1 fruit fly cellular context compared by ENCODE assay signal in genomic region chr2L:12194858-12195257, dm6.
A peak's percentile ranks its signal among the peaks of the same experiment; 100 is the strongest.
TF ChIP-seq lines count a peak whose summit lies in the region.

No protein-coding gene starts in this region.

TF ChIP-seq in whole organism, embryonic, 481 proteins besides CTCF, POLR2A, EP300 and RAD21 (continued from another document):
- TF ChIP-seq Eip74EF (GFP tag; optimal IDR thresholded peaks at IDR 0.05; lab: Kevin White, UChicago): no peak
- no peak for TF ChIP-seq CG6254 (GFP tag; optimal IDR thresholded peaks at IDR 0.05; lab: Kevin White, UChicago)
- TF ChIP-seq otp (GFP tag; IDR thresholded peaks at IDR 0.05; lab: Robert Waterston, UW): no peak
- TF ChIP-seq CG15696 (tag; optimal IDR thresholded peaks at IDR 0.05; lab: Kevin White, UChicago): peak; percentile 30
- TF ChIP-seq run (tag; optimal IDR thresholded peaks at IDR 0.05; lab: Kevin White, UChicago): no peak
- no peak for TF ChIP-seq Gsc (GFP tag; IDR thresholded peaks at IDR 0.05; lab: Robert Waterston, UW)
- TF ChIP-seq CG5245 (GFP tag; optimal IDR thresholded peaks at IDR 0.05; lab: Kevin White, UChicago): no peak
- no peak for TF ChIP-seq Side (GFP tag; optimal IDR thresholded peaks at IDR 0.05; lab: Kevin White, UChicago)
- TF ChIP-seq H15 (GFP tag; IDR thresholded peaks at IDR 0.05; lab: Robert Waterston, UW): 0 out of 3 replicates have a peak, but pooled peaks have one; percentile 47
- TF ChIP-seq fd64A (GFP tag; optimal IDR thresholded peaks at IDR 0.05; lab: Kevin White, UChicago): peak; percentile 20
- TF ChIP-seq pho (GFP tag; optimal IDR thresholded peaks at IDR 0.05; lab: Kevin White, UChicago): no peak
- no peak for TF ChIP-seq lov (optimal IDR thresholded peaks at IDR 0.05; lab: Kevin White, UChicago)
- 0 out of 3 replicates have a peak, but pooled peaks have one; percentile 40 for TF ChIP-seq lov (GFP tag; IDR thresholded peaks at IDR 0.05; lab: Robert Waterston, UW)
- TF ChIP-seq pan (optimal IDR thresholded peaks at IDR 0.05; lab: Kevin White, UChicago): no peak
- peak in 1 of 2 experiments; percentile 28 for TF ChIP-seq pan (GFP tag; optimal IDR thresholded peaks at IDR 0.05 in 1 of 2, IDR thresholded peaks at IDR 0.05 in 1 of 2)
